Worm (Caenorhabditis elegans) whole organism, L1 larva: Measurements from ENCODE around the gene cit-1.2.

ENCODE experiments used
- F16B12.6 ChIP-seq: fragments of 150-350 bp; optimal IDR thresholded peaks from 2 replicates; lab custom pipeline; 2014; ENCODE audit warnings: missing biosample characterization, missing genetic modification characterization
- Y116A8C.19 ChIP-seq: sonication (generic microtip); optimal IDR thresholded peaks from 2 replicates; lab custom pipeline; 2016; ENCODE audit warnings: missing compliant biosample characterization, missing genetic modification characterization, borderline replicate concordance
- aha-1 ChIP-seq: fragments of 150-350 bp; optimal IDR thresholded peaks from 2 replicates; lab custom pipeline; 2014; ENCODE audit warnings: missing biosample characterization, missing genetic modification characterization
- alr-1 ChIP-seq: fragments of 200-800 bp; sonication (Bioruptor generic); optimal IDR thresholded peaks from 2 replicates; lab custom pipeline; 2018; ENCODE audit warnings: borderline replicate concordance, mild to moderate bottlenecking, missing genetic modification characterization, missing compliant biosample characterization
- aly-2 ChIP-seq: fragments of 150-350 bp; optimal IDR thresholded peaks from 2 replicates; lab custom pipeline; 2014; ENCODE audit warnings: missing biosample characterization, missing genetic modification characterization
- ama-1 ChIP-seq: fragments of 150-350 bp; optimal IDR thresholded peaks from 2 replicates; lab custom pipeline; 2014
- ceh-63 ChIP-seq: fragments of 200-800 bp; sonication (Bioruptor generic); optimal IDR thresholded peaks from 2 replicates; lab custom pipeline; 2018; ENCODE audit warnings: mild to moderate bottlenecking, missing genetic modification characterization, missing compliant biosample characterization
- ceh-82 ChIP-seq, 3 experiments: fragments of 150-350 bp in 1 of 3; sonication (generic microtip) in 2 of 3; optimal IDR thresholded peaks; 2 replicates each; lab custom pipeline; 2014 to 2017; ENCODE audit warnings: missing biosample characterization in 3 of 3, missing genetic modification characterization in 3 of 3
- ceh-90 ChIP-seq: sonication (generic microtip); optimal IDR thresholded peaks from 2 replicates; lab custom pipeline; 2016; ENCODE audit warnings: missing genetic modification characterization, missing compliant biosample characterization
- dpl-1 ChIP-seq, 3 experiments: fragments of 150-350 bp in 2 of 3; sonication (generic microtip) in 1 of 3; optimal IDR thresholded peaks; 2 replicates each; lab custom pipeline; 2014 to 2017; ENCODE audit warnings: missing biosample characterization in 3 of 3, missing genetic modification characterization in 3 of 3, missing genetic modification reagents in 3 of 3
- dsc-1 ChIP-seq: sonication (generic microtip); optimal IDR thresholded peaks from 2 replicates; lab custom pipeline; 2016; ENCODE audit warnings: mild to moderate bottlenecking, missing genetic modification characterization, missing compliant biosample characterization
- efl-1 ChIP-seq, 4 experiments: fragments of 150-350 bp; optimal IDR thresholded peaks in 3 of 4; peaks in 1 of 4; 1 replicate in 1 of 4; 2 replicates in 3 of 4; lab custom pipeline; 2014; ENCODE audit warnings: missing biosample characterization in 2 of 4, missing genetic modification characterization in 2 of 4, missing genetic modification reagents in 2 of 4
- efl-3 ChIP-seq: fragments of 200-800 bp; sonication (Bioruptor generic); optimal IDR thresholded peaks from 2 replicates; lab custom pipeline; 2018; ENCODE audit warnings: mild to moderate bottlenecking, missing genetic modification characterization, missing compliant biosample characterization
- fkh-10 ChIP-seq: sonication (generic microtip); optimal IDR thresholded peaks from 2 replicates; lab custom pipeline; 2017; ENCODE audit warnings: missing biosample characterization, missing genetic modification reagents, missing genetic modification characterization
- fkh-4 ChIP-seq: sonication (generic microtip); optimal IDR thresholded peaks from 2 replicates; lab custom pipeline; 2016; ENCODE audit warnings: missing compliant biosample characterization, missing genetic modification characterization, borderline replicate concordance
- fkh-8 ChIP-seq: sonication (generic microtip); optimal IDR thresholded peaks from 2 replicates; lab custom pipeline; 2016; ENCODE audit warnings: mild to moderate bottlenecking, missing genetic modification characterization, missing compliant biosample characterization
- grh-1 ChIP-seq: fragments of 200-800 bp; sonication (Bioruptor generic); IDR thresholded peaks from 2 replicates; pipeline ENCODE4 v1.3.6; 2022; ENCODE audit warnings: missing genetic modification reagents, missing genetic modification characterization, missing compliant biosample characterization
- hpl-2 ChIP-seq: fragments of 150-350 bp; optimal IDR thresholded peaks from 2 replicates; lab custom pipeline; 2014; ENCODE audit warnings: missing biosample characterization, missing genetic modification reagents, missing genetic modification characterization
- irx-1 ChIP-seq: sonication (generic microtip); optimal IDR thresholded peaks from 2 replicates; lab custom pipeline; 2016; ENCODE audit warnings: missing genetic modification characterization, missing compliant biosample characterization
- lin-14 ChIP-seq: fragments of 200-800 bp; sonication (Bioruptor generic); optimal IDR thresholded peaks from 2 replicates; lab custom pipeline; 2018; ENCODE audit warnings: mild to moderate bottlenecking, missing genetic modification characterization, moderate library complexity, missing compliant biosample characterization
- lin-15B ChIP-seq: fragments of 150-350 bp; sonication (generic microtip); optimal IDR thresholded peaks from 3 replicates; lab custom pipeline; 2014; ENCODE audit warnings: missing biosample characterization, missing genetic modification characterization
- lin-35 ChIP-seq, 2 experiments: fragments of 150-350 bp; optimal IDR thresholded peaks; 2 replicates each; lab custom pipeline; 2014; ENCODE audit warnings: missing biosample characterization in 2 of 2, missing genetic modification characterization in 2 of 2, missing genetic modification reagents in 2 of 2
- lin-39 ChIP-seq: fragments of 150-350 bp; optimal IDR thresholded peaks from 2 replicates; lab custom pipeline; 2014; ENCODE audit warnings: missing biosample characterization, missing genetic modification reagents, missing genetic modification characterization
- lsy-2 ChIP-seq, 2 experiments: fragments of 150-350 bp; optimal IDR thresholded peaks; 2 replicates each; lab custom pipeline; 2014; ENCODE audit warnings: missing biosample characterization in 2 of 2, missing genetic modification characterization in 2 of 2
- mef-2 ChIP-seq: fragments of 150-350 bp; optimal IDR thresholded peaks from 2 replicates; lab custom pipeline; 2014; ENCODE audit warnings: missing biosample characterization, missing genetic modification characterization
- nhr-11 ChIP-seq: fragments of 150-350 bp; optimal IDR thresholded peaks from 2 replicates; lab custom pipeline; 2014; ENCODE audit warnings: missing biosample characterization, missing genetic modification characterization
- nhr-19 ChIP-seq: fragments of 200-800 bp; sonication (Bioruptor generic); conservative IDR thresholded peaks from 2 replicates; pipeline ENCODE4 v1.3.6; 2022; ENCODE audit warnings: missing genetic modification characterization, missing compliant biosample characterization
- nhr-237 ChIP-seq: fragments of 150-350 bp; optimal IDR thresholded peaks from 2 replicates; lab custom pipeline; 2014; ENCODE audit warnings: missing biosample characterization, missing genetic modification characterization
- nhr-71 ChIP-seq: sonication (generic microtip); optimal IDR thresholded peaks from 2 replicates; lab custom pipeline; 2016; ENCODE audit warnings: mild to moderate bottlenecking, missing genetic modification characterization, moderate library complexity, missing compliant biosample characterization
- nhr-77 ChIP-seq: fragments of 150-350 bp; optimal IDR thresholded peaks from 2 replicates; lab custom pipeline; 2014; ENCODE audit warnings: missing biosample characterization, missing genetic modification characterization
- pag-3 ChIP-seq: sonication (generic microtip); optimal IDR thresholded peaks from 2 replicates; lab custom pipeline; 2017; ENCODE audit warnings: missing genetic modification characterization, mild to moderate bottlenecking, missing compliant biosample characterization, antibody characterized with exemption, borderline replicate concordance; ENCODE audit not compliant: insufficient read depth
- pax-3 ChIP-seq: fragments of 200-800 bp; sonication (Bioruptor generic); optimal IDR thresholded peaks from 2 replicates; lab custom pipeline; 2018; ENCODE audit warnings: mild to moderate bottlenecking, missing genetic modification characterization, moderate library complexity, missing compliant biosample characterization
- rnt-1 ChIP-seq: sonication (generic microtip); optimal IDR thresholded peaks from 2 replicates; lab custom pipeline; 2016; ENCODE audit warnings: mild to moderate bottlenecking, missing genetic modification characterization, moderate library complexity, missing compliant biosample characterization
- snpc-4 ChIP-seq: fragments of 150-350 bp; optimal IDR thresholded peaks from 2 replicates; lab custom pipeline; 2014; ENCODE audit warnings: missing biosample characterization, missing genetic modification characterization
- snu-23 ChIP-seq: sonication (generic microtip); optimal IDR thresholded peaks from 2 replicates; lab custom pipeline; 2016; ENCODE audit warnings: missing genetic modification characterization, missing compliant biosample characterization
- sup-37 ChIP-seq: fragments of 200-800 bp; sonication (Bioruptor generic); optimal IDR thresholded peaks from 2 replicates; lab custom pipeline; 2018; ENCODE audit warnings: mild to moderate bottlenecking, missing genetic modification characterization, missing compliant biosample characterization
- unc-62 ChIP-seq: fragments of 150-350 bp; optimal IDR thresholded peaks from 2 replicates; lab custom pipeline; 2014; ENCODE audit warnings: missing biosample characterization, missing genetic modification reagents, missing genetic modification characterization
- unc-86 ChIP-seq: sonication (generic microtip); optimal IDR thresholded peaks from 2 replicates; lab custom pipeline; 2016; ENCODE audit warnings: missing genetic modification characterization, missing compliant biosample characterization
- unc-98 ChIP-seq: fragments of 200-800 bp; sonication (Bioruptor generic); IDR thresholded peaks from 2 replicates; pipeline ENCODE4 v1.3.6; 2022; ENCODE audit warnings: missing genetic modification characterization, missing compliant biosample characterization
- xbp-1 ChIP-seq: sonication (generic microtip); optimal IDR thresholded peaks from 2 replicates; lab custom pipeline; 2016; ENCODE audit warnings: missing genetic modification characterization, missing compliant biosample characterization
- zag-1 ChIP-seq: fragments of 150-350 bp; optimal IDR thresholded peaks from 2 replicates; lab custom pipeline; 2014; ENCODE audit warnings: missing biosample characterization, missing genetic modification characterization
- ztf-11 ChIP-seq, 2 experiments: sonication (generic microtip); optimal IDR thresholded peaks; 2 replicates each; lab custom pipeline; 2016 to 2017; ENCODE audit warnings: missing genetic modification characterization in 2 of 2, missing biosample characterization in 1 of 2, missing compliant biosample characterization in 1 of 2

cit-1.2 gene

DNA sequence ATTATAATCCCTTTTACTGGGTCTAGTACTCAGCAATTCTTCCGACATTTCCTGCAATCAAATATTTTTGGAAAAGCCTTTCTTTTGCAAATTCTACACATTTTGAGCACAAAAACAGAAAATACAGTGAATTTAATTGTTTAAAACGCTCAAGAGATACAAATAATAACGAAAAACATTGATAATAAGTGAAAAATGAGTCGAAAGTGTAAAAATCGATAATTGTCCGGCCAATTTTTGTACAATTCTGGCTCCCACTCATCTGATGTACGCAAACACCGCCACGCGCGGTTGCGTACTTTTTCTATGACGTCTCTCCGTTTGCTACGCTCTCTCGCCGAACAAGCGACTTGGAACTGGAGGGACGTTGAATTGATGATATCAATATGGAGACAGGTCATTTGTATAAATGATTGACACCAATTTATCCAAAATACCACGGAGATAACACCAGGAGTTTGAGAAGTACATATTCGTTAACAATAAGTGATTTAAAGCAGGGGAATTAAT lies 10.3 kb downstream of the cit-1.2 start, which contains the start of gene lin-36 (continued):
- TF ChIP-seq pax-3, result peak; percentile 9
- TF ChIP-seq xbp-1, result peak; percentile 79
- TF ChIP-seq F16B12.6 (tag; lab: Kevin White, UChicago), result peak; percentile 99
- no peak for TF ChIP-seq ceh-90
- TF ChIP-seq pag-3 (tag; lab: Kevin White, UChicago), result no peak
- TF ChIP-seq nhr-71 (tag; lab: Kevin White, UChicago), result peak; percentile 90
- no peak for TF ChIP-seq fkh-4 (tag; lab: Kevin White, UChicago)
- peak; percentile 10 for TF ChIP-seq zag-1
- no peak for TF ChIP-seq efl-3 (GFP tag; lab: Kevin White, UChicago)
- TF ChIP-seq nhr-77, result peak; percentile 62
- TF ChIP-seq sup-37 (GFP tag; lab: Kevin White, UChicago), result no peak

DNA sequence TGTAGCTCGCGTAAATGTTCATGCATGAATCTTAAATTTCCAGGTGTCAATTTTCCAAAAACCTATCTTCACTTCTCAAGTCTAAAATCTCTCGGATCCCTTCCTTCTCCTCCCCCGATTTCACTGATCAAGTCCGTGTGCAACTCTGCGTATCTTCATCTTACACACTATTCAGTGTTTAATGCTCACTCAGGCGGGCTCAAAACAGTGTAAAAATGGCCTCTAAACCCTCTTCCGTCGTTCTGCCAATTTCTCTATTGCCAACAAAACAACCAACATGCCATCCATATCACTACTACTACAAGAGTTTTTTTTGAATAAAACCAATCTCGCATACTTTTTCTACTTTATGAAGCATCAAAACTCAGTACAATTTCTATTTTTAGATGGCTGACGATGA lies 11.5 kb downstream of the cit-1.2 start, which contains the start of gene F44B9.2:
Gene F44B9.2 (plus strand): TSS at position 387 of the 400 bp plus-strand sequence.
- TF ChIP-seq nhr-11 (tag; lab: Kevin White, UChicago) (no peak), dsc-1 (peak; percentile 53), efl-3 (GFP tag; lab: Kevin White, UChicago) (no peak), Y116A8C.19 (tag; lab: Kevin White, UChicago) (no peak), lin-15B (tag; lab: Kevin White, UChicago) (no peak), hpl-2 (GFP tag; lab: Kevin White, UChicago) (no peak), dpl-1 (GFP tag; optimal IDR thresholded peaks at IDR 0.05; lab: Kevin White, UChicago) (no peak), fkh-10 (GFP tag; lab: Kevin White, UChicago) (no peak), efl-1 (optimal IDR thresholded peaks at IDR 0.05; lab: Kevin White, UChicago) (no peak), efl-1 (GFP tag; optimal IDR thresholded peaks at IDR 0.05 in 1 of 2; lab: Kevin White, UChicago) (no peak), rnt-1 (tag; lab: Kevin White, UChicago) (peak; percentile 26), mef-2 (tag; lab: Kevin White, UChicago) (no peak), lin-14 (peak; percentile 61), ceh-90 (no peak), ceh-82 (tag; optimal IDR thresholded peaks at IDR 0.05; lab: Kevin White, UChicago) (no peak), pag-3 (tag; lab: Kevin White, UChicago) (peak; percentile 86)
- TF ChIP-seq, all 84 proteins: peak for 4

- TF ChIP-seq nhr-237 (tag; lab: Kevin White, UChicago), result no peak
- TF ChIP-seq snpc-4 (tag; lab: Kevin White, UChicago), result no peak
- no peak for TF ChIP-seq irx-1
- no peak for TF ChIP-seq F16B12.6 (tag; lab: Kevin White, UChicago)
- TF ChIP-seq ama-1 (lab: Kevin White, UChicago), result no peak
- no peak for TF ChIP-seq ceh-82 (tag; optimal IDR thresholded peaks at IDR 0.05; lab: Kevin White, UChicago)
- TF ChIP-seq unc-62 (GFP tag; lab: Kevin White, UChicago), result no peak
- no peak for TF ChIP-seq efl-1 (optimal IDR thresholded peaks at IDR 0.05; lab: Kevin White, UChicago)
- TF ChIP-seq efl-1 (GFP tag; optimal IDR thresholded peaks at IDR 0.05 in 1 of 2; lab: Kevin White, UChicago), result no peak
- no peak for TF ChIP-seq sup-37 (GFP tag; lab: Kevin White, UChicago)
- no peak for TF ChIP-seq lin-39 (tag; lab: Kevin White, UChicago)
- no peak for TF ChIP-seq xbp-1
- TF ChIP-seq, all 84 proteins: peak for 0
Observed at ce11 chrIII:8027942-8028341, 17.4 kb downstream of the cit-1.2 start, which contains the start of gene mdt-30. mdt-30 (minus strand) TSS chrIII:8028042.

- TF ChIP-seq ztf-11 (tag; optimal IDR thresholded peaks at IDR 0.05; lab: Kevin White, UChicago) (peak in 1 of 2 experiments; percentile 20), pag-3 (tag; lab: Kevin White, UChicago) (no peak), mef-2 (tag; lab: Kevin White, UChicago) (no peak), nhr-71 (tag; lab: Kevin White, UChicago) (peak; percentile 69), xbp-1 (peak; percentile 69), efl-1 (optimal IDR thresholded peaks at IDR 0.05; lab: Kevin White, UChicago) (peak; percentile 72 to 76), efl-1 (GFP tag; optimal IDR thresholded peaks at IDR 0.05 in 1 of 2; lab: Kevin White, UChicago) (peak; percentile 73 to 95), alr-1 (tag; lab: Kevin White, UChicago) (no peak), grh-1 (GFP tag; lab: Robert Waterston, UW) (peak; percentile 86), unc-86 (tag; lab: Kevin White, UChicago) (no peak), snu-23 (GFP tag; lab: Kevin White, UChicago) (peak; percentile 76), nhr-77 (no peak), ceh-90 (no peak), zag-1 (no peak), lin-35 (GFP tag; optimal IDR thresholded peaks at IDR 0.05; lab: Kevin White, UChicago) (peak; percentile 72 to 80), aly-2 (tag; lab: Kevin White, UChicago) (no peak), nhr-19 (GFP tag; lab: Robert Waterston, UW) (peak; percentile 66), lsy-2 (tag; optimal IDR thresholded peaks at IDR 0.05; lab: Kevin White, UChicago) (peak; percentile 76 to 80), snpc-4 (tag; lab: Kevin White, UChicago) (no peak), hpl-2 (GFP tag; lab: Kevin White, UChicago) (no peak), lin-39 (tag; lab: Kevin White, UChicago) (no peak), aha-1 (tag; lab: Kevin White, UChicago) (no peak), fkh-8 (tag; lab: Kevin White, UChicago) (peak; percentile 13), unc-98 (no peak), irx-1 (peak; percentile 3), ceh-63 (GFP tag; lab: Kevin White, UChicago) (no peak)
Observed at ce11 chrIII:8029487-8029886, 18.9 kb downstream of the cit-1.2 start, which contains the start of gene F44B9.8. F44B9.8 (minus strand) TSS chrIII:8029649.
